Worm (Caenorhabditis elegans) whole organism, L3 larva: ENCODE measurements around the gene gcy-21.

Experiments used
- ceh-82 ChIP-seq: fragments of 150-350 bp; optimal IDR thresholded peaks from 2 replicates; lab custom pipeline; 2014; ENCODE audit warnings: missing biosample characterization, missing genetic modification characterization
- ceh-9 ChIP-seq: sonication (generic microtip); optimal IDR thresholded peaks from 2 replicates; lab custom pipeline; 2018; ENCODE audit warnings: missing biosample characterization, missing genetic modification characterization
- eor-1 ChIP-seq, 2 experiments: fragments of 150-350 bp; optimal IDR thresholded peaks; 2 replicates each; lab custom pipeline; 2014 to 2018; ENCODE audit warnings: missing biosample characterization in 2 of 2, missing genetic modification characterization in 2 of 2
- nfya-1 ChIP-seq: sonication (generic microtip); optimal IDR thresholded peaks from 2 replicates; lab custom pipeline; 2017; ENCODE audit warnings: missing genetic modification characterization, mild to moderate bottlenecking, missing compliant biosample characterization, antibody characterized with exemption, moderate library complexity; ENCODE audit not compliant: insufficient read depth
- nhr-25 ChIP-seq: sonication (generic microtip); optimal IDR thresholded peaks from 2 replicates; lab custom pipeline; 2017; ENCODE audit warnings: missing biosample characterization, missing genetic modification characterization
- nhr-77 ChIP-seq: fragments of 150-350 bp; optimal IDR thresholded peaks from 2 replicates; lab custom pipeline; 2014; ENCODE audit warnings: missing biosample characterization, missing genetic modification characterization

- no peak for TF ChIP-seq nhr-25 (tag; lab: Kevin White, UChicago)
- TF ChIP-seq ceh-9, result no peak
- TF ChIP-seq eor-1 (tag; optimal IDR thresholded peaks at IDR 0.05; lab: Kevin White, UChicago), result no peak
- TF ChIP-seq ceh-82 (tag; lab: Kevin White, UChicago), result no peak
- no peak for TF ChIP-seq nhr-77 (tag; lab: Kevin White, UChicago)
- TF ChIP-seq nfya-1, result no peak
Observed at ce11 chrII:2641777-2642176, 17.7 kb upstream of the gcy-21 start, which contains the start of gene F22E5.7.
